Fruit fly (Drosophila melanogaster): ENCODE measurements around the gene Pop1.

dm6 chrX:5649387-5649786 lies 26.9 kb downstream of the Pop1 start:
- TF ChIP-seq fd96Ca (GFP tag; IDR thresholded peaks at IDR 0.05) = no peak
- peak; percentile 62 for TF ChIP-seq EcR (GFP tag; optimal IDR thresholded peaks at IDR 0.05)
- no peak for TF ChIP-seq CG15710 (tag; optimal IDR thresholded peaks at IDR 0.05)
- TF ChIP-seq CG17806 (tag; optimal IDR thresholded peaks at IDR 0.05) = no peak
- no peak for TF ChIP-seq CG4496 (GFP tag; IDR thresholded peaks at IDR 0.05)

Data from whole organism, pupa.